Worm (Caenorhabditis elegans): ENCODE results near the gene W03C9.2.

ce11 chrII:11958793-11959574 lies 3.2 kb upstream of the W03C9.2 start:
- TF ChIP-seq ama-1 (optimal IDR thresholded peaks at IDR 0.05): no peak
- TF ChIP-seq unc-62 (GFP tag; optimal IDR thresholded peaks at IDR 0.05): no peak
- no peak for TF ChIP-seq ceh-8 (GFP tag; optimal IDR thresholded peaks at IDR 0.05)
- no peak for TF ChIP-seq nhr-76 (tag; optimal IDR thresholded peaks at IDR 0.05)
- peak; percentile 36 for TF ChIP-seq lir-3 (tag; optimal IDR thresholded peaks at IDR 0.05; ENCODE audit: poor library complexity)
- TF ChIP-seq nhr-84 (tag; optimal IDR thresholded peaks at IDR 0.05): no peak
- TF ChIP-seq skn-1 (tag; optimal IDR thresholded peaks at IDR 0.05): peak; percentile 30
- TF ChIP-seq tbx-2 (tag; optimal IDR thresholded peaks at IDR 0.05): peak; percentile 57
- TF ChIP-seq ces-1 (GFP tag; optimal IDR thresholded peaks at IDR 0.05): no peak
- peak; percentile 66 for TF ChIP-seq unc-130 (tag; optimal IDR thresholded peaks at IDR 0.05)
